Fruit fly (Drosophila melanogaster) whole organism, embryonic: ENCODE measurements around the gene CG17344.
A peak's percentile ranks its signal among the peaks of the same experiment; 100 is the strongest.

Source experiments
- B-H1 ChIP-seq: fragments of 200-800 bp; sonication (Bioruptor generic); IDR thresholded peaks from 3 replicates; pipeline ENCODE4 v1.3.6; 2022; ENCODE audit warnings: missing biosample characterization, missing genetic modification characterization
- Bdp1 ChIP-seq: fragments of 200-800 bp; sonication (Bioruptor generic); optimal IDR thresholded peaks from 3 replicates; lab custom pipeline; 2016; ENCODE audit warnings: missing biosample characterization, missing genetic modification characterization
- BtbVII ChIP-seq: fragments of 200-800 bp; sonication (Bioruptor generic); optimal IDR thresholded peaks from 3 replicates; lab custom pipeline; 2017; ENCODE audit warnings: missing biosample characterization, mild to moderate bottlenecking, missing genetic modification characterization
- C15 ChIP-seq: fragments of 200-800 bp; sonication (Bioruptor generic); IDR thresholded peaks from 3 replicates; pipeline ENCODE4 v1.3.6; 2022; ENCODE audit warnings: missing biosample characterization, missing genetic modification characterization
- CG10274 ChIP-seq: fragments of 200-800 bp; sonication (Bioruptor generic); optimal IDR thresholded peaks from 3 replicates; lab custom pipeline; 2017; ENCODE audit warnings: missing biosample characterization, mild to moderate bottlenecking, missing genetic modification characterization
- CG10543 ChIP-seq: fragments of 200-800 bp; sonication (Bioruptor generic); optimal IDR thresholded peaks from 3 replicates; lab custom pipeline; 2017; ENCODE audit warnings: missing biosample characterization, mild to moderate bottlenecking, missing genetic modification characterization, moderate library complexity
- CG11504 ChIP-seq: fragments of 200-800 bp; sonication (Bioruptor generic); optimal IDR thresholded peaks from 3 replicates; lab custom pipeline; 2019; ENCODE audit warnings: missing biosample characterization, mild to moderate bottlenecking, missing genetic modification characterization, moderate library complexity
- CG11560 ChIP-seq: fragments of 200-800 bp; sonication (Bioruptor generic); IDR thresholded peaks from 3 replicates; pipeline ENCODE4 v1.3.6; 2022; ENCODE audit warnings: missing biosample characterization, missing genetic modification characterization
- CG11696 ChIP-seq: fragments of 200-800 bp; sonication (Bioruptor generic); IDR thresholded peaks from 2 replicates; pipeline ENCODE4 v1.3.6; 2022; ENCODE audit warnings: missing biosample characterization, missing genetic modification characterization
- CG12236 ChIP-seq: fragments of 200-800 bp; sonication (Bioruptor generic); optimal IDR thresholded peaks from 2 replicates; lab custom pipeline; 2016; ENCODE audit warnings: missing biosample characterization, missing genetic modification characterization
- CG13775 ChIP-seq: fragments of 200-800 bp; sonication (Bioruptor generic); optimal IDR thresholded peaks from 3 replicates; lab custom pipeline; 2017; ENCODE audit warnings: missing biosample characterization, mild to moderate bottlenecking, missing genetic modification characterization
- CG15011 ChIP-seq: fragments of 200-800 bp; sonication (Bioruptor generic); optimal IDR thresholded peaks from 3 replicates; lab custom pipeline; 2018; ENCODE audit warnings: missing biosample characterization, mild to moderate bottlenecking, missing genetic modification characterization
- CG17802 ChIP-seq: fragments of 200-800 bp; sonication (Bioruptor generic); optimal IDR thresholded peaks from 2 replicates; lab custom pipeline; 2018; ENCODE audit warnings: missing biosample characterization, mild to moderate bottlenecking, missing genetic modification characterization, moderate library complexity
- CG18619 ChIP-seq: fragments of 200-800 bp; sonication (Bioruptor generic); optimal IDR thresholded peaks from 3 replicates; lab custom pipeline; 2017; ENCODE audit warnings: missing biosample characterization, mild to moderate bottlenecking, missing genetic modification characterization
- CG2889 ChIP-seq: fragments of 200-800 bp; sonication (Bioruptor generic); IDR thresholded peaks from 3 replicates; pipeline ENCODE4 v1.3.6; 2022; ENCODE audit warnings: missing biosample characterization, missing genetic modification characterization
- CG3407 ChIP-seq: fragments of 200-800 bp; sonication (Bioruptor generic); optimal IDR thresholded peaks from 2 replicates; lab custom pipeline; 2018; ENCODE audit warnings: missing biosample characterization, mild to moderate bottlenecking, missing genetic modification characterization
- CG34224 ChIP-seq: fragments of 200-800 bp; sonication (Bioruptor generic); IDR thresholded peaks from 3 replicates; pipeline ENCODE4 v1.3.6; 2022; ENCODE audit warnings: missing biosample characterization, missing genetic modification characterization; ENCODE audit not compliant: partially characterized antibody
- CG4730 ChIP-seq: fragments of 200-800 bp; sonication (Bioruptor generic); IDR thresholded peaks from 2 replicates; pipeline ENCODE4 v1.3.6; 2022; ENCODE audit warnings: missing biosample characterization, missing genetic modification characterization
- CG6683 ChIP-seq: fragments of 200-800 bp; sonication (Bioruptor generic); optimal IDR thresholded peaks from 2 replicates; lab custom pipeline; 2017; ENCODE audit warnings: missing biosample characterization, mild to moderate bottlenecking, missing genetic modification characterization, missing genetic modification reagents
- CG7271 ChIP-seq: fragments of 200-800 bp; sonication (Bioruptor generic); optimal IDR thresholded peaks from 2 replicates; lab custom pipeline; 2018; ENCODE audit warnings: missing biosample characterization, mild to moderate bottlenecking, missing genetic modification characterization, moderate library complexity
- CrebB ChIP-seq: fragments of 200-800 bp; sonication (Bioruptor generic); optimal IDR thresholded peaks from 3 replicates; lab custom pipeline; 2018; ENCODE audit warnings: missing biosample characterization, mild to moderate bottlenecking, missing genetic modification characterization
- D19B ChIP-seq: fragments of 200-800 bp; sonication (Bioruptor generic); optimal IDR thresholded peaks from 2 replicates; lab custom pipeline; 2017; ENCODE audit warnings: missing biosample characterization, mild to moderate bottlenecking, missing genetic modification characterization
- Dll ChIP-seq: fragments of 200-800 bp; sonication (Bioruptor generic); IDR thresholded peaks from 4 replicates; pipeline ENCODE4 v1.3.6; 2022; ENCODE audit warnings: missing biosample characterization, missing genetic modification characterization; ENCODE audit not compliant: partially characterized antibody
- Eip74EF ChIP-seq, 2 experiments: fragments of 200-800 bp in 1 of 2; fragments of >200 bp in 1 of 2; sonication (Bioruptor generic) in 1 of 2; optimal IDR thresholded peaks; 2 replicates each; lab custom pipeline; 2017 to 2019; ENCODE audit warnings: missing biosample characterization in 2 of 2, missing genetic modification characterization in 2 of 2, mild to moderate bottlenecking in 1 of 2, moderate library complexity in 1 of 2
- H15 ChIP-seq: fragments of 200-800 bp; sonication (Bioruptor generic); IDR thresholded peaks from 3 replicates; pipeline ENCODE4 v1.3.6; 2022; ENCODE audit warnings: missing biosample characterization, missing genetic modification characterization
- HHEX ChIP-seq: fragments of 200-800 bp; sonication (Bioruptor generic); optimal IDR thresholded peaks from 3 replicates; lab custom pipeline; 2017; ENCODE audit warnings: missing biosample characterization, mild to moderate bottlenecking, missing genetic modification characterization, missing genetic modification reagents
- HLH54F ChIP-seq: fragments of 200-800 bp; sonication (Bioruptor generic); optimal IDR thresholded peaks from 3 replicates; lab custom pipeline; 2016; ENCODE audit warnings: missing biosample characterization, missing genetic modification characterization
- Hmr ChIP-seq: fragments of 200-800 bp; sonication (Bioruptor generic); optimal IDR thresholded peaks from 3 replicates; lab custom pipeline; 2017; ENCODE audit warnings: mild to moderate bottlenecking, missing biosample characterization, missing genetic modification reagents, missing genetic modification characterization
- Mes4 ChIP-seq: fragments of 200-800 bp; sonication (Bioruptor generic); optimal IDR thresholded peaks from 2 replicates; lab custom pipeline; 2016; ENCODE audit warnings: missing biosample characterization, missing genetic modification characterization
- Nf-YA ChIP-seq: fragments of 200-800 bp; sonication (Bioruptor generic); IDR thresholded peaks from 2 replicates; pipeline ENCODE4 v1.3.6; 2022; ENCODE audit warnings: missing biosample characterization, missing genetic modification characterization
- Ptx1 ChIP-seq: fragments of 200-800 bp; sonication (Bioruptor generic); IDR thresholded peaks from 2 replicates; pipeline ENCODE4 v1.3.6; 2022; ENCODE audit warnings: missing biosample characterization, missing genetic modification characterization
- Rx ChIP-seq: fragments of 200-800 bp; sonication (Bioruptor generic); IDR thresholded peaks from 2 replicates; pipeline ENCODE4 v1.3.6; 2022; ENCODE audit warnings: missing biosample characterization, missing genetic modification characterization
- Sry-β ChIP-seq: fragments of 200-800 bp; sonication (Bioruptor generic); optimal IDR thresholded peaks from 2 replicates; lab custom pipeline; 2018; ENCODE audit warnings: missing biosample characterization, mild to moderate bottlenecking, missing genetic modification characterization, moderate library complexity
- Tbp ChIP-seq: fragments of >200 bp; optimal IDR thresholded peaks from 2 replicates; lab custom pipeline; 2018; ENCODE audit warnings: missing biosample characterization, missing genetic modification characterization
- Trl ChIP-seq, 3 experiments: fragments of >200 bp in 2 of 3; fragments of 200-800 bp in 1 of 3; sonication (Bioruptor generic) in 1 of 3; optimal IDR thresholded peaks; 2 replicates in 1 of 3; 3 replicates in 2 of 3; lab custom pipeline; 2016 to 2017; ENCODE audit warnings: missing biosample characterization in 1 of 3, missing genetic modification characterization in 1 of 3
- ac ChIP-seq: fragments of 200-800 bp; sonication (Bioruptor generic); optimal IDR thresholded peaks from 3 replicates; lab custom pipeline; 2017; ENCODE audit warnings: missing biosample characterization, mild to moderate bottlenecking, missing genetic modification characterization
- bsh ChIP-seq, 2 experiments: fragments of 200-800 bp; sonication (Bioruptor generic); optimal IDR thresholded peaks; 2 replicates each; lab custom pipeline; 2017 to 2018; ENCODE audit warnings: mild to moderate bottlenecking in 2 of 2, missing biosample characterization in 2 of 2, missing genetic modification characterization in 2 of 2, moderate library complexity in 1 of 2
- caup ChIP-seq: fragments of 200-800 bp; sonication (Bioruptor generic); optimal IDR thresholded peaks from 3 replicates; lab custom pipeline; 2017; ENCODE audit warnings: missing biosample characterization, mild to moderate bottlenecking, missing genetic modification characterization, moderate library complexity; ENCODE audit not compliant: severe bottlenecking
- chn ChIP-seq: fragments of 200-800 bp; sonication (Bioruptor generic); optimal IDR thresholded peaks from 2 replicates; lab custom pipeline; 2016; ENCODE audit warnings: missing biosample characterization, missing genetic modification characterization
- crol ChIP-seq: fragments of 200-800 bp; sonication (Bioruptor generic); IDR thresholded peaks from 2 replicates; pipeline ENCODE4 v1.3.6; 2022; ENCODE audit warnings: missing biosample characterization, missing genetic modification characterization
- cwo ChIP-seq: fragments of 200-800 bp; sonication (Bioruptor generic); optimal IDR thresholded peaks from 3 replicates; lab custom pipeline; 2017; ENCODE audit warnings: missing biosample characterization, missing genetic modification characterization, mild to moderate bottlenecking, moderate library complexity, missing genetic modification reagents
- dm ChIP-seq: fragments of 200-800 bp; sonication (Bioruptor generic); optimal IDR thresholded peaks from 3 replicates; lab custom pipeline; 2016; ENCODE audit warnings: missing biosample characterization, missing genetic modification characterization
- esg ChIP-seq: fragments of 200-800 bp; sonication (Bioruptor generic); conservative IDR thresholded peaks from 2 replicates; pipeline ENCODE4 v1.3.6; 2022; ENCODE audit warnings: missing biosample characterization, missing genetic modification characterization
- insv ChIP-seq, 2 experiments: fragments of 200-800 bp; sonication (Bioruptor generic); optimal IDR thresholded peaks; 3 replicates each; lab custom pipeline; 2016 to 2018; ENCODE audit warnings: missing biosample characterization in 2 of 2, missing genetic modification characterization in 2 of 2
- pum ChIP-seq: fragments of 200-800 bp; sonication (Bioruptor generic); optimal IDR thresholded peaks from 2 replicates; lab custom pipeline; 2016; ENCODE audit warnings: missing biosample characterization, missing genetic modification characterization
- rib ChIP-seq: fragments of 200-800 bp; sonication (Bioruptor generic); IDR thresholded peaks from 2 replicates; pipeline ENCODE4 v1.3.6; 2022; ENCODE audit warnings: missing biosample characterization, missing genetic modification characterization
- sc ChIP-seq, 3 experiments: fragments of >200 bp in 2 of 3; fragments of 200-800 bp in 1 of 3; sonication (Bioruptor generic) in 1 of 3; optimal IDR thresholded peaks; 2 replicates in 2 of 3; 3 replicates in 1 of 3; lab custom pipeline; 2017; ENCODE audit warnings: mild to moderate bottlenecking in 1 of 3, missing biosample characterization in 1 of 3, missing genetic modification characterization in 1 of 3, missing genetic modification reagents in 1 of 3
- sisA ChIP-seq: fragments of 200-800 bp; sonication (Bioruptor generic); IDR thresholded peaks from 2 replicates; pipeline ENCODE4 v1.3.6; 2022; ENCODE audit warnings: missing biosample characterization, missing genetic modification characterization
- vfl ChIP-seq: fragments of 200-800 bp; sonication (Bioruptor generic); optimal IDR thresholded peaks from 2 replicates; lab custom pipeline; 2016; ENCODE audit warnings: missing biosample characterization, missing genetic modification characterization
- wor ChIP-seq: fragments of 200-800 bp; sonication (Bioruptor generic); IDR thresholded peaks from 2 replicates; pipeline ENCODE4 v1.3.6; 2022; ENCODE audit warnings: missing biosample characterization, missing genetic modification characterization

The CG17344 gene

dm6 chr2L:19126888-19127287 is 25.0 kb downstream of the CG17344 start (continued):
- TF ChIP-seq CG7271 (tag; lab: Kevin White, UChicago) (no peak), CG11560 (tag; lab: Robert Waterston, UW) (no peak), chn (GFP tag; lab: Kevin White, UChicago) (no peak), wor (GFP tag; lab: Robert Waterston, UW) (no peak), insv (GFP tag; optimal IDR thresholded peaks at IDR 0.05; lab: Kevin White, UChicago) (peak in 1 of 2 experiments; percentile 69), CrebB (tag; lab: Kevin White, UChicago) (no peak), Ptx1 (GFP tag; lab: Robert Waterston, UW) (peak; percentile 65), esg (GFP tag; lab: Robert Waterston, UW) (0 out of 2 replicates have a peak, but pooled peaks have one; percentile 18), Eip74EF (GFP tag; optimal IDR thresholded peaks at IDR 0.05; lab: Kevin White, UChicago) (peak in 1 of 2 experiments; percentile 34), CG2889 (GFP tag; lab: Robert Waterston, UW) (no peak), ac (GFP tag; lab: Kevin White, UChicago) (peak; percentile 1), caup (GFP tag; lab: Kevin White, UChicago) (peak; percentile 58), CG4730 (GFP tag; lab: Robert Waterston, UW) (no peak), D19B (no peak), BtbVII (GFP tag; lab: Kevin White, UChicago) (peak; percentile 40), Dll (GFP tag; lab: Robert Waterston, UW) (peak; percentile 53; the same call in 2 of the 4 replicates), Trl (optimal IDR thresholded peaks at IDR 0.05; lab: Kevin White, UChicago) (no peak), Trl (GFP tag; optimal IDR thresholded peaks at IDR 0.05; lab: Kevin White, UChicago) (no peak), rib (GFP tag; lab: Robert Waterston, UW) (no peak), CG11696 (GFP tag; lab: Robert Waterston, UW) (no peak), B-H1 (GFP tag; lab: Robert Waterston, UW) (no peak), CG15011 (no peak), HHEX (GFP tag; lab: Kevin White, UChicago) (peak; percentile 42), HLH54F (no peak), CG18619 (peak; percentile 68), H15 (GFP tag; lab: Robert Waterston, UW) (no peak), Mes4 (GFP tag; lab: Kevin White, UChicago) (no peak), CG13775 (GFP tag; lab: Kevin White, UChicago) (peak; percentile 64), C15 (GFP tag; lab: Robert Waterston, UW) (no peak), Tbp (GFP tag; lab: Kevin White, UChicago) (peak; percentile 85), CG6683 (GFP tag; lab: Kevin White, UChicago) (peak; percentile 52), CG11504 (tag; lab: Kevin White, UChicago) (no peak), CG3407 (GFP tag; lab: Kevin White, UChicago) (peak; percentile 35), CG12236 (no peak), Nf-YA (GFP tag; lab: Robert Waterston, UW) (no peak), Rx (GFP tag; lab: Robert Waterston, UW) (no peak), CG34224 (GFP tag; lab: Robert Waterston, UW) (0 out of 3 replicates have a peak, but pooled peaks have one; percentile 21), sisA (GFP tag; lab: Robert Waterston, UW) (no peak), sc (optimal IDR thresholded peaks at IDR 0.05; lab: Kevin White, UChicago) (no peak), sc (GFP tag; optimal IDR thresholded peaks at IDR 0.05; lab: Kevin White, UChicago) (no peak), cwo (GFP tag; lab: Kevin White, UChicago) (peak; percentile 7), CG10543 (GFP tag; lab: Kevin White, UChicago) (peak; percentile 84), Hmr (GFP tag; lab: Kevin White, UChicago) (no peak), crol (GFP tag; lab: Robert Waterston, UW) (no peak), CG17802 (no peak), Bdp1 (GFP tag; lab: Kevin White, UChicago) (no peak), vfl (GFP tag; lab: Kevin White, UChicago) (no peak), bsh (GFP tag; optimal IDR thresholded peaks at IDR 0.05; lab: Kevin White, UChicago) (peak in 1 of 2 experiments; percentile 65), CG10274 (GFP tag; lab: Kevin White, UChicago) (no peak), pum (no peak), Sry-β (peak; percentile 99), dm (GFP tag; lab: Kevin White, UChicago) (no peak)
